Fruit fly (Drosophila melanogaster) whole organism, embryonic: ENCODE measurements around the gene Hs2st.

ENCODE experiments used
- Asciz ChIP-seq: fragments of 200-800 bp; sonication (Bioruptor generic); optimal IDR thresholded peaks from 2 replicates; lab custom pipeline; 2017; ENCODE audit warnings: missing biosample characterization, mild to moderate bottlenecking, missing genetic modification characterization, missing genetic modification reagents
- Awh ChIP-seq: fragments of 200-800 bp; sonication (Bioruptor generic); IDR thresholded peaks from 2 replicates; pipeline ENCODE4, ENCODE4 v1.3.6; 2022; ENCODE audit warnings: missing biosample characterization, missing genetic modification characterization
- Bteb2 ChIP-seq: fragments of 200-800 bp; sonication (Bioruptor generic); optimal IDR thresholded peaks from 2 replicates; lab custom pipeline; 2016; ENCODE audit warnings: missing biosample characterization, missing genetic modification characterization
- CG10321 ChIP-seq: fragments of 200-800 bp; sonication (Bioruptor generic); IDR thresholded peaks from 2 replicates; pipeline ENCODE4 v1.3.6; 2022; ENCODE audit warnings: missing biosample characterization, missing genetic modification characterization
- CG11696 ChIP-seq: fragments of 200-800 bp; sonication (Bioruptor generic); IDR thresholded peaks from 2 replicates; pipeline ENCODE4 v1.3.6; 2022; ENCODE audit warnings: missing biosample characterization, missing genetic modification characterization
- CG12071 ChIP-seq: fragments of 200-800 bp; sonication (Bioruptor generic); optimal IDR thresholded peaks from 3 replicates; lab custom pipeline; 2018; ENCODE audit warnings: missing biosample characterization, mild to moderate bottlenecking, missing genetic modification characterization
- CG12299 ChIP-seq: fragments of 200-800 bp; sonication (Bioruptor generic); optimal IDR thresholded peaks from 2 replicates; lab custom pipeline; 2018; ENCODE audit warnings: missing biosample characterization, mild to moderate bottlenecking, missing genetic modification characterization
- CG12769 ChIP-seq: fragments of 200-800 bp; sonication (Bioruptor generic); optimal IDR thresholded peaks from 2 replicates; lab custom pipeline; 2019; ENCODE audit warnings: missing biosample characterization, mild to moderate bottlenecking, missing genetic modification characterization, moderate library complexity
- CG15696 ChIP-seq: fragments of 200-800 bp; sonication (Bioruptor generic); optimal IDR thresholded peaks from 2 replicates; lab custom pipeline; 2019; ENCODE audit warnings: missing biosample characterization, mild to moderate bottlenecking, missing genetic modification characterization, moderate library complexity
- CG1602 ChIP-seq: fragments of 200-800 bp; sonication (Bioruptor generic); optimal IDR thresholded peaks from 3 replicates; lab custom pipeline; 2016; ENCODE audit warnings: missing biosample characterization, missing genetic modification characterization
- CG16815 ChIP-seq: fragments of 200-800 bp; sonication (Bioruptor generic); optimal IDR thresholded peaks from 3 replicates; lab custom pipeline; 2017; ENCODE audit warnings: missing biosample characterization, mild to moderate bottlenecking, missing genetic modification characterization
- CG16863 ChIP-seq: fragments of 200-800 bp; sonication (Bioruptor generic); optimal IDR thresholded peaks from 3 replicates; lab custom pipeline; 2016; ENCODE audit warnings: missing biosample characterization, missing genetic modification characterization
- CG17361 ChIP-seq: fragments of 200-800 bp; sonication (Bioruptor generic); IDR thresholded peaks from 3 replicates; pipeline ENCODE4 v1.3.6; 2022; ENCODE audit warnings: missing biosample characterization, missing genetic modification characterization
- CG17568 ChIP-seq: fragments of 200-800 bp; sonication (Bioruptor generic); optimal IDR thresholded peaks from 2 replicates; lab custom pipeline; 2018; ENCODE audit warnings: missing biosample characterization, mild to moderate bottlenecking, missing genetic modification characterization, moderate library complexity
- CG17912 ChIP-seq: fragments of 200-800 bp; sonication (Bioruptor generic); optimal IDR thresholded peaks from 2 replicates; lab custom pipeline; 2018; ENCODE audit warnings: missing biosample characterization, mild to moderate bottlenecking, missing genetic modification characterization
- CG33557 ChIP-seq: fragments of 200-800 bp; sonication (Bioruptor generic); optimal IDR thresholded peaks from 2 replicates; lab custom pipeline; 2019; ENCODE audit warnings: missing biosample characterization, mild to moderate bottlenecking, missing genetic modification characterization, moderate library complexity
- CG34376 ChIP-seq: fragments of 200-800 bp; sonication (Bioruptor generic); optimal IDR thresholded peaks from 2 replicates; lab custom pipeline; 2018; ENCODE audit warnings: missing biosample characterization, mild to moderate bottlenecking, missing genetic modification characterization
- CG3995 ChIP-seq: fragments of 200-800 bp; sonication (Bioruptor generic); optimal IDR thresholded peaks from 3 replicates; lab custom pipeline; 2016; ENCODE audit warnings: missing biosample characterization, missing genetic modification characterization
- CG9437 ChIP-seq: fragments of 200-800 bp; sonication (Bioruptor generic); optimal IDR thresholded peaks from 2 replicates; lab custom pipeline; 2018; ENCODE audit warnings: missing biosample characterization, mild to moderate bottlenecking, missing genetic modification characterization
- H2.0 ChIP-seq: fragments of 200-800 bp; sonication (Bioruptor generic); IDR thresholded peaks from 2 replicates; pipeline ENCODE4 v1.3.6; 2022; ENCODE audit warnings: missing biosample characterization, missing genetic modification characterization
- HLH4C ChIP-seq: fragments of 200-800 bp; sonication (Bioruptor generic); IDR thresholded peaks from 3 replicates; pipeline ENCODE4 v1.3.6; 2022; ENCODE audit warnings: missing biosample characterization, missing genetic modification characterization; ENCODE audit not compliant: partially characterized antibody
- Hr39 ChIP-seq: fragments of >200 bp; optimal IDR thresholded peaks from 2 replicates; lab custom pipeline; 2017
- Hsf ChIP-seq: fragments of 200-800 bp; sonication (Bioruptor generic); optimal IDR thresholded peaks from 3 replicates; lab custom pipeline; 2016; ENCODE audit warnings: missing biosample characterization, missing genetic modification characterization
- Lhr ChIP-seq: fragments of 200-800 bp; sonication (Bioruptor generic); optimal IDR thresholded peaks from 3 replicates; lab custom pipeline; 2017; ENCODE audit warnings: mild to moderate bottlenecking, missing biosample characterization, missing genetic modification reagents, missing genetic modification characterization
- MTF-1 ChIP-seq: fragments of 200-800 bp; sonication (Bioruptor generic); optimal IDR thresholded peaks from 2 replicates; lab custom pipeline; 2018; ENCODE audit warnings: missing biosample characterization, mild to moderate bottlenecking, missing genetic modification characterization, borderline replicate concordance
- Max ChIP-seq: fragments of 200-800 bp; sonication (Bioruptor generic); optimal IDR thresholded peaks from 2 replicates; lab custom pipeline; 2016; ENCODE audit warnings: missing biosample characterization, mild to moderate bottlenecking, missing genetic modification characterization
- Pdp1 ChIP-seq, 2 experiments: fragments of 200-800 bp; sonication (Bioruptor generic); optimal IDR thresholded peaks; 3 replicates each; lab custom pipeline; 2016; ENCODE audit warnings: missing biosample characterization in 2 of 2, missing genetic modification characterization in 2 of 2, mild to moderate bottlenecking in 1 of 2, moderate library complexity in 1 of 2
- Rfx ChIP-seq: fragments of 200-800 bp; sonication (Bioruptor generic); IDR thresholded peaks from 2 replicates; pipeline ENCODE4 v1.3.6; 2022; ENCODE audit warnings: missing biosample characterization, missing genetic modification characterization
- Spps ChIP-seq: fragments of 200-800 bp; sonication (Bioruptor generic); optimal IDR thresholded peaks from 2 replicates; lab custom pipeline; 2018; ENCODE audit warnings: missing biosample characterization, mild to moderate bottlenecking, missing genetic modification characterization
- Usf ChIP-seq: fragments of 200-800 bp; sonication (Bioruptor generic); optimal IDR thresholded peaks from 2 replicates; lab custom pipeline; 2017; ENCODE audit warnings: missing genotype, missing biosample characterization, missing genetic modification characterization
- amos ChIP-seq: fragments of 200-800 bp; sonication (Bioruptor generic); IDR thresholded peaks from 2 replicates; pipeline ENCODE4 v1.3.6; 2022; ENCODE audit warnings: missing biosample characterization, missing genetic modification characterization; ENCODE audit not compliant: partially characterized antibody
- bigmax ChIP-seq: fragments of 200-800 bp; sonication (Bioruptor generic); optimal IDR thresholded peaks from 2 replicates; lab custom pipeline; 2018; ENCODE audit warnings: missing biosample characterization, mild to moderate bottlenecking, missing genetic modification characterization
- caup ChIP-seq: fragments of 200-800 bp; sonication (Bioruptor generic); optimal IDR thresholded peaks from 3 replicates; lab custom pipeline; 2017; ENCODE audit warnings: missing biosample characterization, mild to moderate bottlenecking, missing genetic modification characterization, moderate library complexity; ENCODE audit not compliant: severe bottlenecking
- disco-r ChIP-seq: fragments of 200-800 bp; sonication (Bioruptor generic); optimal IDR thresholded peaks from 2 replicates; lab custom pipeline; 2016; ENCODE audit warnings: missing biosample characterization, missing genetic modification characterization
- dysf ChIP-seq: fragments of 200-800 bp; sonication (Bioruptor generic); IDR thresholded peaks from 3 replicates; pipeline ENCODE4 v1.3.6; 2022; ENCODE audit warnings: missing biosample characterization, missing genetic modification characterization
- hth ChIP-seq: fragments of >200 bp; optimal IDR thresholded peaks from 2 replicates; lab custom pipeline; 2017; ENCODE audit warnings: inconsistent platforms
- ind ChIP-seq: fragments of 200-800 bp; sonication (Bioruptor generic); optimal IDR thresholded peaks from 3 replicates; lab custom pipeline; 2016; ENCODE audit warnings: missing biosample characterization, missing genetic modification characterization
- insv ChIP-seq, 2 experiments: fragments of 200-800 bp; sonication (Bioruptor generic); optimal IDR thresholded peaks; 3 replicates each; lab custom pipeline; 2016 to 2018; ENCODE audit warnings: missing biosample characterization in 2 of 2, missing genetic modification characterization in 2 of 2
- pb ChIP-seq: fragments of 200-800 bp; sonication (Bioruptor generic); optimal IDR thresholded peaks from 3 replicates; lab custom pipeline; 2016; ENCODE audit warnings: missing biosample characterization, missing genetic modification characterization
- pita ChIP-seq: fragments of 200-800 bp; sonication (Bioruptor generic); optimal IDR thresholded peaks from 2 replicates; lab custom pipeline; 2017; ENCODE audit warnings: missing biosample characterization, mild to moderate bottlenecking, missing genetic modification characterization
- ro ChIP-seq: fragments of 200-800 bp; sonication (Bioruptor generic); IDR thresholded peaks from 2 replicates; pipeline ENCODE4 v1.3.6; 2022; ENCODE audit warnings: missing biosample characterization, missing genetic modification characterization
- sc ChIP-seq, 3 experiments: fragments of >200 bp in 2 of 3; fragments of 200-800 bp in 1 of 3; sonication (Bioruptor generic) in 1 of 3; optimal IDR thresholded peaks; 2 replicates in 2 of 3; 3 replicates in 1 of 3; lab custom pipeline; 2017; ENCODE audit warnings: mild to moderate bottlenecking in 1 of 3, missing biosample characterization in 1 of 3, missing genetic modification characterization in 1 of 3, missing genetic modification reagents in 1 of 3
- sim ChIP-seq: fragments of 200-800 bp; sonication (Bioruptor generic); IDR thresholded peaks from 2 replicates; pipeline ENCODE4 v1.3.6; 2022; ENCODE audit warnings: missing biosample characterization, missing genetic modification characterization
- sr ChIP-seq: fragments of 200-800 bp; sonication (Bioruptor generic); IDR thresholded peaks from 3 replicates; pipeline ENCODE4 v1.3.6; 2022; ENCODE audit warnings: missing biosample characterization, missing genetic modification characterization
- toy ChIP-seq: fragments of 200-800 bp; sonication (Bioruptor generic); IDR thresholded peaks from 2 replicates; pipeline ENCODE4 v1.3.6; 2022; ENCODE audit warnings: missing biosample characterization, missing genetic modification characterization
- wdn ChIP-seq: fragments of 200-800 bp; sonication (Bioruptor generic); IDR thresholded peaks from 2 replicates; pipeline ENCODE4 v1.3.6; 2022; ENCODE audit warnings: missing biosample characterization, missing genetic modification characterization
- wek ChIP-seq: fragments of 200-800 bp; sonication (Bioruptor generic); optimal IDR thresholded peaks from 3 replicates; lab custom pipeline; 2018; ENCODE audit warnings: missing biosample characterization, mild to moderate bottlenecking, missing genetic modification characterization, moderate library complexity
- zen2 ChIP-seq: fragments of 200-800 bp; sonication (Bioruptor generic); IDR thresholded peaks from 3 replicates; pipeline ENCODE4 v1.3.6; 2022; ENCODE audit warnings: missing biosample characterization, missing genetic modification characterization; ENCODE audit not compliant: partially characterized antibody

Gene Hs2st

dm6 chr2L:19416602-19417497 lies 27.7 kb downstream of the Hs2st start, which contains the start of gene Lectin-galC1 (continued):
- TF ChIP-seq CG12769 (tag; lab: Kevin White, UChicago) = peak; percentile 73
- peak; percentile 80 for TF ChIP-seq MTF-1
- TF ChIP-seq sr = peak; percentile 79
- TF ChIP-seq disco-r (GFP tag; lab: Kevin White, UChicago) = peak; percentile 82
- TF ChIP-seq CG12071 (GFP tag; lab: Kevin White, UChicago) = peak; percentile 89
- TF ChIP-seq CG1602 = peak; percentile 89
- TF ChIP-seq CG33557 = peak; percentile 72
- peak; percentile 85 for TF ChIP-seq CG17568 (GFP tag; lab: Kevin White, UChicago)
- no peak for TF ChIP-seq Hr39 (lab: Kevin White, UChicago)
- peak; percentile 86 for TF ChIP-seq ind (GFP tag; lab: Kevin White, UChicago)
- TF ChIP-seq caup = peak; percentile 76
- TF ChIP-seq CG11696 = peak; percentile 69; the same call in 1 of the 2 replicates
- TF ChIP-seq sc (optimal IDR thresholded peaks at IDR 0.05; lab: Kevin White, UChicago) = no peak
- TF ChIP-seq sc (GFP tag; optimal IDR thresholded peaks at IDR 0.05; lab: Kevin White, UChicago) = peak; percentile 77
- peak; percentile 0 for TF ChIP-seq CG3995 (GFP tag; lab: Kevin White, UChicago)
- peak; percentile 29 for TF ChIP-seq CG17912 (GFP tag; lab: Kevin White, UChicago)
- no peak; the same call in 1 of the 2 replicates for TF ChIP-seq ro (GFP tag; lab: Robert Waterston, UW)
- TF ChIP-seq Max (GFP tag; lab: Kevin White, UChicago) = peak; percentile 80
- peak; percentile 92 for TF ChIP-seq Asciz (GFP tag; lab: Kevin White, UChicago)
- TF ChIP-seq Usf = peak; percentile 63
- TF ChIP-seq CG34376 (GFP tag; lab: Kevin White, UChicago) = no peak
- peak; percentile 57 for TF ChIP-seq wek
- no peak for TF ChIP-seq zen2
- TF ChIP-seq Rfx (GFP tag; lab: Robert Waterston, UW) = peak; percentile 84
- peak; percentile 87 to 90 for TF ChIP-seq Pdp1 (GFP tag; optimal IDR thresholded peaks at IDR 0.05; lab: Kevin White, UChicago)
- TF ChIP-seq pb (GFP tag; lab: Kevin White, UChicago) = peak; percentile 70
- TF ChIP-seq hth (lab: Kevin White, UChicago) = no peak
- peak; percentile 64 for TF ChIP-seq CG9437 (GFP tag; lab: Kevin White, UChicago)
- TF ChIP-seq dysf = peak; percentile 89
- peak; percentile 78 for TF ChIP-seq Lhr
- peak; percentile 92 for TF ChIP-seq Awh (GFP tag; lab: Robert Waterston, UW)
- TF ChIP-seq CG16863 (GFP tag; lab: Kevin White, UChicago) = peak; percentile 91
- peak; percentile 47; the same call in 1 of the 2 replicates for TF ChIP-seq wdn (GFP tag; lab: Robert Waterston, UW)
- peak in 1 of 2 experiments; percentile 16 for TF ChIP-seq insv (GFP tag; optimal IDR thresholded peaks at IDR 0.05; lab: Kevin White, UChicago)
- 0 out of 2 replicates have a peak, but pooled peaks have one; percentile 13 for TF ChIP-seq toy
- peak; percentile 79 for TF ChIP-seq sim (GFP tag; lab: Robert Waterston, UW)
- TF ChIP-seq CG12299 (tag; lab: Kevin White, UChicago) = peak; percentile 83
- peak; percentile 57 for TF ChIP-seq Spps (tag; lab: Kevin White, UChicago)
- no peak for TF ChIP-seq amos (GFP tag; lab: Robert Waterston, UW)
- TF ChIP-seq CG10321 = peak; percentile 65
- TF ChIP-seq CG17361 (GFP tag; lab: Robert Waterston, UW) = peak; percentile 84
- TF ChIP-seq CG16815 (GFP tag; lab: Kevin White, UChicago) = peak; percentile 72
- TF ChIP-seq Bteb2 (GFP tag; lab: Kevin White, UChicago) = peak; percentile 82
- no peak for TF ChIP-seq bigmax
- TF ChIP-seq HLH4C = no peak
- TF ChIP-seq CG15696 = peak; percentile 81
- TF ChIP-seq H2.0 (GFP tag; lab: Robert Waterston, UW) = peak; percentile 87
- peak; percentile 89 for TF ChIP-seq Hsf (GFP tag; lab: Kevin White, UChicago)
- no peak for TF ChIP-seq pita (GFP tag; lab: Kevin White, UChicago)
